Worm (Caenorhabditis elegans): ENCODE measurements around the gene tars-1.

- no peak for TF ChIP-seq skn-1 (tag; optimal IDR thresholded peaks at IDR 0.05)
- TF ChIP-seq ceh-9 (tag; optimal IDR thresholded peaks at IDR 0.05): no peak
These were observed 1.0 kb downstream of the tars-1 start for ce11 chrII:11694432-11694831.

Measured in whole organism, L3 larva.